Worm (Caenorhabditis elegans) whole organism, L3 larva: Measurements from ENCODE around the gene T25E4.1.

Experiments used
- R02D3.7 ChIP-seq: fragments of 150-350 bp; optimal IDR thresholded peaks from 2 replicates; lab custom pipeline; 2014; ENCODE audit warnings: missing biosample characterization, missing genetic modification characterization
- ZK546.5 ChIP-seq: sonication (generic microtip); optimal IDR thresholded peaks from 2 replicates; lab custom pipeline; 2017; ENCODE audit warnings: missing biosample characterization, missing genetic modification characterization
- aly-2 ChIP-seq: fragments of 150-350 bp; optimal IDR thresholded peaks from 2 replicates; lab custom pipeline; 2014; ENCODE audit warnings: missing biosample characterization, missing genetic modification characterization
- ama-1 ChIP-seq: fragments of 150-350 bp; optimal IDR thresholded peaks from 2 replicates; lab custom pipeline; 2018
- ceh-16 ChIP-seq: sonication (generic microtip); optimal IDR thresholded peaks from 2 replicates; lab custom pipeline; 2017; ENCODE audit warnings: missing biosample characterization, missing genetic modification characterization
- ceh-28 ChIP-seq: fragments of 150-350 bp; optimal IDR thresholded peaks from 2 replicates; lab custom pipeline; 2014; ENCODE audit warnings: missing biosample characterization, missing genetic modification reagents, missing genetic modification characterization
- ceh-82 ChIP-seq: fragments of 150-350 bp; optimal IDR thresholded peaks from 2 replicates; lab custom pipeline; 2014; ENCODE audit warnings: missing biosample characterization, missing genetic modification characterization
- ceh-9 ChIP-seq: sonication (generic microtip); optimal IDR thresholded peaks from 2 replicates; lab custom pipeline; 2018; ENCODE audit warnings: missing biosample characterization, missing genetic modification characterization
- daf-12 ChIP-seq: fragments of 150-350 bp; optimal IDR thresholded peaks from 2 replicates; lab custom pipeline; 2014; ENCODE audit warnings: missing biosample characterization, missing genetic modification reagents, missing genetic modification characterization
- egl-27 ChIP-seq: sonication (generic microtip); optimal IDR thresholded peaks from 4 replicates; lab custom pipeline; 2017; ENCODE audit warnings: missing biosample characterization, missing genetic modification reagents, missing genetic modification characterization
- egl-5 ChIP-seq: fragments of 150-350 bp; optimal IDR thresholded peaks from 2 replicates; lab custom pipeline; 2017; ENCODE audit warnings: missing biosample characterization, missing genetic modification reagents, missing genetic modification characterization, inconsistent platforms
- elt-1 ChIP-seq: fragments of 150-350 bp; optimal IDR thresholded peaks from 2 replicates; lab custom pipeline; 2014; ENCODE audit warnings: missing biosample characterization, missing genetic modification characterization
- elt-2 ChIP-seq: sonication (generic microtip); optimal IDR thresholded peaks from 2 replicates; lab custom pipeline; 2016; ENCODE audit warnings: missing genetic modification reagents, mild to moderate bottlenecking, missing genetic modification characterization, missing compliant biosample characterization
- elt-3 ChIP-seq, 3 experiments: fragments of 150-350 bp in 1 of 3; sonication (generic microtip) in 2 of 3; optimal IDR thresholded peaks; 2 replicates in 2 of 3; 4 replicates in 1 of 3; lab custom pipeline; 2014 to 2017; ENCODE audit warnings: missing biosample characterization in 3 of 3, missing genetic modification characterization in 3 of 3
- eor-1 ChIP-seq, 2 experiments: fragments of 150-350 bp; optimal IDR thresholded peaks; 2 replicates each; lab custom pipeline; 2014 to 2018; ENCODE audit warnings: missing biosample characterization in 2 of 2, missing genetic modification characterization in 2 of 2
- fkh-10 ChIP-seq: sonication (generic microtip); optimal IDR thresholded peaks from 2 replicates; lab custom pipeline; 2017; ENCODE audit warnings: missing biosample characterization, missing genetic modification reagents, missing genetic modification characterization
- fkh-2 ChIP-seq: fragments of 150-350 bp; optimal IDR thresholded peaks from 2 replicates; lab custom pipeline; 2014; ENCODE audit warnings: missing biosample characterization, missing genetic modification reagents, missing genetic modification characterization
- fos-1 ChIP-seq: fragments of 150-350 bp; optimal IDR thresholded peaks from 2 replicates; lab custom pipeline; 2014; ENCODE audit warnings: missing biosample characterization, missing genetic modification characterization
- hmg-11 ChIP-seq: sonication (generic microtip); optimal IDR thresholded peaks from 2 replicates; lab custom pipeline; 2016; ENCODE audit warnings: missing genetic modification characterization, missing compliant biosample characterization
- jun-1 ChIP-seq: fragments of 150-350 bp; optimal IDR thresholded peaks from 2 replicates; lab custom pipeline; 2014; ENCODE audit warnings: missing biosample characterization, missing genetic modification reagents, missing genetic modification characterization
- lin-15B ChIP-seq: fragments of 150-350 bp; optimal IDR thresholded peaks from 2 replicates; lab custom pipeline; 2014; ENCODE audit warnings: missing biosample characterization, missing genetic modification characterization
- lin-39 ChIP-seq: fragments of 150-350 bp; optimal IDR thresholded peaks from 2 replicates; lab custom pipeline; 2018; ENCODE audit warnings: missing biosample characterization, missing genetic modification reagents, missing genetic modification characterization
- lsy-12 ChIP-seq: sonication (generic microtip); optimal IDR thresholded peaks from 2 replicates; lab custom pipeline; 2016; ENCODE audit warnings: mild to moderate bottlenecking, missing genetic modification characterization, missing compliant biosample characterization
- mdl-1 ChIP-seq: fragments of 150-350 bp; optimal IDR thresholded peaks from 2 replicates; lab custom pipeline; 2014; ENCODE audit warnings: missing biosample characterization, missing genetic modification characterization
- mml-1 ChIP-seq: fragments of 150-350 bp; sonication (generic microtip); optimal IDR thresholded peaks from 3 replicates; lab custom pipeline; 2014; ENCODE audit warnings: missing biosample characterization, missing genetic modification characterization
- nfya-1 ChIP-seq: sonication (generic microtip); optimal IDR thresholded peaks from 2 replicates; lab custom pipeline; 2017; ENCODE audit warnings: missing genetic modification characterization, mild to moderate bottlenecking, missing compliant biosample characterization, antibody characterized with exemption, moderate library complexity; ENCODE audit not compliant: insufficient read depth
- nhr-11 ChIP-seq: fragments of 150-350 bp; optimal IDR thresholded peaks from 2 replicates; lab custom pipeline; 2014; ENCODE audit warnings: missing biosample characterization, missing genetic modification characterization
- nhr-12 ChIP-seq: fragments of 150-350 bp; optimal IDR thresholded peaks from 2 replicates; lab custom pipeline; 2014; ENCODE audit warnings: missing biosample characterization, missing genetic modification characterization
- nhr-23 ChIP-seq: fragments of 150-350 bp; optimal IDR thresholded peaks from 2 replicates; lab custom pipeline; 2014; ENCODE audit warnings: missing biosample characterization, missing genetic modification reagents, missing genetic modification characterization
- nhr-237 ChIP-seq: fragments of 150-350 bp; optimal IDR thresholded peaks from 2 replicates; lab custom pipeline; 2014; ENCODE audit warnings: missing biosample characterization, missing genetic modification characterization
- nhr-25 ChIP-seq: sonication (generic microtip); optimal IDR thresholded peaks from 2 replicates; lab custom pipeline; 2017; ENCODE audit warnings: missing biosample characterization, missing genetic modification characterization
- nhr-28 ChIP-seq: fragments of 150-350 bp; optimal IDR thresholded peaks from 2 replicates; lab custom pipeline; 2014; ENCODE audit warnings: missing biosample characterization, missing genetic modification characterization
- nhr-43 ChIP-seq: sonication (generic microtip); optimal IDR thresholded peaks from 2 replicates; lab custom pipeline; 2016; ENCODE audit warnings: mild to moderate bottlenecking, missing genetic modification characterization, missing compliant biosample characterization; ENCODE audit not compliant: poor library complexity, severe bottlenecking
- nhr-67 ChIP-seq: fragments of 150-350 bp; optimal IDR thresholded peaks from 2 replicates; lab custom pipeline; 2014; ENCODE audit warnings: missing biosample characterization, missing genetic modification characterization
- nhr-76 ChIP-seq: fragments of 150-350 bp; sonication (generic microtip); optimal IDR thresholded peaks from 5 replicates; lab custom pipeline; 2014; ENCODE audit warnings: missing biosample characterization, missing genetic modification characterization
- nhr-77 ChIP-seq: fragments of 150-350 bp; optimal IDR thresholded peaks from 2 replicates; lab custom pipeline; 2014; ENCODE audit warnings: missing biosample characterization, missing genetic modification characterization
- pha-4 ChIP-seq: fragments of 150-350 bp; optimal IDR thresholded peaks from 2 replicates; lab custom pipeline; 2014; ENCODE audit warnings: missing biosample characterization, missing genetic modification reagents, missing genetic modification characterization
- pqm-1 ChIP-seq: fragments of 150-350 bp; optimal IDR thresholded peaks from 2 replicates; lab custom pipeline; 2017; ENCODE audit warnings: missing biosample characterization, missing genetic modification characterization, inconsistent platforms
- sea-2 ChIP-seq: fragments of 150-350 bp; sonication (generic microtip); optimal IDR thresholded peaks from 4 replicates; lab custom pipeline; 2014; ENCODE audit warnings: missing biosample characterization, missing genetic modification reagents, missing genetic modification characterization
- skn-1 ChIP-seq: fragments of 150-350 bp; optimal IDR thresholded peaks from 2 replicates; lab custom pipeline; 2014; ENCODE audit warnings: missing biosample characterization, missing genetic modification characterization
- snpc-4 ChIP-seq: fragments of 150-350 bp; optimal IDR thresholded peaks from 2 replicates; lab custom pipeline; 2014; ENCODE audit warnings: missing biosample characterization, missing genetic modification characterization
- tbx-2 ChIP-seq: sonication (generic microtip); optimal IDR thresholded peaks from 2 replicates; lab custom pipeline; 2016; ENCODE audit warnings: mild to moderate bottlenecking, missing genetic modification characterization, missing compliant biosample characterization
- unc-39 ChIP-seq: sonication (generic microtip); optimal IDR thresholded peaks from 4 replicates; lab custom pipeline; 2017; ENCODE audit warnings: missing biosample characterization, missing genetic modification characterization
- unc-62 ChIP-seq: fragments of 150-350 bp; sonication (generic microtip); optimal IDR thresholded peaks from 4 replicates; lab custom pipeline; 2014; ENCODE audit warnings: missing biosample characterization, missing genetic modification reagents, missing genetic modification characterization
- zag-1 ChIP-seq: fragments of 150-350 bp; optimal IDR thresholded peaks from 2 replicates; lab custom pipeline; 2014; ENCODE audit warnings: missing biosample characterization, missing genetic modification characterization
- ztf-11 ChIP-seq: fragments of 150-350 bp; optimal IDR thresholded peaks from 2 replicates; lab custom pipeline; 2014; ENCODE audit warnings: missing biosample characterization, missing genetic modification characterization
- ztf-4 ChIP-seq: fragments of 150-350 bp; optimal IDR thresholded peaks from 2 replicates; lab custom pipeline; 2014; ENCODE audit warnings: missing biosample characterization, missing genetic modification characterization

T25E4.1 gene

ce11 chrII:5599326-5600044, 21.4 kb downstream of the T25E4.1 start, which contains the start of gene C17G10.10:
Gene C17G10.10, minus strand, starts transcription at chrII:5599376.
- TF ChIP-seq ceh-16 (tag; lab: Kevin White, UChicago) (no peak), hmg-11 (tag; lab: Kevin White, UChicago) (peak; percentile 60), fkh-2 (tag; lab: Kevin White, UChicago) (no peak), egl-5 (tag; lab: Kevin White, UChicago) (peak; percentile 54), lin-15B (tag; lab: Kevin White, UChicago) (peak; percentile 60), lsy-12 (peak; percentile 61), ztf-4 (no peak), nhr-12 (tag; lab: Kevin White, UChicago) (peak; percentile 9), nhr-25 (tag; lab: Kevin White, UChicago) (peak; percentile 82), R02D3.7 (tag; lab: Kevin White, UChicago) (peak; percentile 10), unc-62 (GFP tag; lab: Kevin White, UChicago) (no peak), fkh-10 (GFP tag; lab: Kevin White, UChicago) (no peak), tbx-2 (tag; lab: Kevin White, UChicago) (peak; percentile 33), nhr-76 (no peak), eor-1 (tag; optimal IDR thresholded peaks at IDR 0.05; lab: Kevin White, UChicago) (no peak), sea-2 (GFP tag; lab: Kevin White, UChicago) (no peak), egl-27 (tag; lab: Kevin White, UChicago) (no peak), ZK546.5 (tag; lab: Kevin White, UChicago) (no peak), fos-1 (tag; lab: Kevin White, UChicago) (no peak), ceh-82 (tag; lab: Kevin White, UChicago) (peak; percentile 60), nhr-11 (tag; lab: Kevin White, UChicago) (no peak), mdl-1 (peak; percentile 34), ztf-11 (no peak), lin-39 (peak; percentile 38), jun-1 (tag; lab: Kevin White, UChicago) (peak; percentile 29), daf-12 (no peak), pha-4 (tag; lab: Kevin White, UChicago) (peak; percentile 49), nhr-77 (tag; lab: Kevin White, UChicago) (peak; percentile 89), unc-39 (no peak), ceh-9 (tag; lab: Kevin White, UChicago) (no peak), zag-1 (tag; lab: Kevin White, UChicago) (no peak), ama-1 (peak; percentile 93), aly-2 (tag; lab: Kevin White, UChicago) (no peak), ceh-28 (tag; lab: Kevin White, UChicago) (peak; percentile 47), elt-3 (tag; optimal IDR thresholded peaks at IDR 0.05; lab: Kevin White, UChicago) (peak in 1 of 3 experiments; percentile 30), snpc-4 (tag; lab: Kevin White, UChicago) (peak; percentile 99), pqm-1 (tag; lab: Kevin White, UChicago) (peak; percentile 55), skn-1 (tag; lab: Kevin White, UChicago) (peak; percentile 9), nhr-28 (tag; lab: Kevin White, UChicago) (peak; percentile 30), nhr-43 (peak; percentile 89), nhr-23 (tag; lab: Kevin White, UChicago) (peak; percentile 84), elt-1 (tag; lab: Kevin White, UChicago) (no peak), mml-1 (tag; lab: Kevin White, UChicago) (no peak), elt-2 (peak; percentile 83), nhr-67 (no peak), nfya-1 (tag; lab: Kevin White, UChicago) (peak; percentile 75), nhr-237 (no peak)
